Worm (Caenorhabditis elegans): ENCODE measurements around the gene grl-12.

Gene grl-12

ce11 chrV:8606099-8606696, 30.6 kb downstream of the grl-12 start, which contains the start of gene vps-60 (continued):
- peak; percentile 87 to 90 for TF ChIP-seq lin-35 (GFP tag; optimal IDR thresholded peaks at IDR 0.05)
- TF ChIP-seq lin-13 (GFP tag; optimal IDR thresholded peaks at IDR 0.05), result peak; percentile 89
- TF ChIP-seq ztf-4 (tag; optimal IDR thresholded peaks at IDR 0.05), result peak; percentile 77
- peak; percentile 22 for TF ChIP-seq aha-1 (tag; optimal IDR thresholded peaks at IDR 0.05)
- peak; percentile 55 for TF ChIP-seq zip-4 (GFP tag; optimal IDR thresholded peaks at IDR 0.05)
- TF ChIP-seq Y116A8C.19 (tag; optimal IDR thresholded peaks at IDR 0.05; ENCODE audit: borderline replicate concordance), result no peak
- peak; percentile 84 to 89 for TF ChIP-seq efl-1 (optimal IDR thresholded peaks at IDR 0.05)
- TF ChIP-seq efl-1 (GFP tag; optimal IDR thresholded peaks at IDR 0.05 in 1 of 2), result peak; percentile 68 to 96
- peak; percentile 91 for TF ChIP-seq skn-1 (tag; optimal IDR thresholded peaks at IDR 0.05)
- no peak for TF ChIP-seq C34B4.2 (tag; optimal IDR thresholded peaks at IDR 0.05)
- peak; percentile 98 for TF ChIP-seq fos-1 (tag; optimal IDR thresholded peaks at IDR 0.05)
- TF ChIP-seq sup-37 (GFP tag; optimal IDR thresholded peaks at IDR 0.05), result no peak
- peak; percentile 48 for TF ChIP-seq mef-2 (tag; optimal IDR thresholded peaks at IDR 0.05)
- peak; percentile 73 to 82 (median 81) for TF ChIP-seq dpl-1 (GFP tag; optimal IDR thresholded peaks at IDR 0.05)
- TF ChIP-seq egl-27 (tag; optimal IDR thresholded peaks at IDR 0.05), result peak; percentile 52 to 57
- TF ChIP-seq tlp-1 (tag; optimal IDR thresholded peaks at IDR 0.05), result no peak
- TF ChIP-seq irx-1 (tag; optimal IDR thresholded peaks at IDR 0.05), result peak; percentile 79
- 0 out of 2 replicates have a peak, but pooled peaks have one; percentile 46 for TF ChIP-seq mab-9 (GFP tag; IDR thresholded peaks at IDR 0.05)
- TF ChIP-seq egl-13 (tag; optimal IDR thresholded peaks at IDR 0.05), result peak; percentile 88
- TF ChIP-seq efl-3 (GFP tag; optimal IDR thresholded peaks at IDR 0.05), result no peak
- peak; percentile 98 for TF ChIP-seq xbp-1 (tag; optimal IDR thresholded peaks at IDR 0.05)
- TF ChIP-seq aly-2 (tag; optimal IDR thresholded peaks at IDR 0.05), result peak; percentile 67
- peak; percentile 87 for TF ChIP-seq pax-3 (tag; optimal IDR thresholded peaks at IDR 0.05)
- peak; percentile 84 for TF ChIP-seq nhr-237 (tag; optimal IDR thresholded peaks at IDR 0.05)
- peak; percentile 98 for TF ChIP-seq lin-14 (GFP tag; optimal IDR thresholded peaks at IDR 0.05)
- TF ChIP-seq nhr-76 (tag; optimal IDR thresholded peaks at IDR 0.05), result peak; percentile 2
- no peak for TF ChIP-seq hlh-17 (GFP tag; optimal IDR thresholded peaks at IDR 0.05; ENCODE audit: borderline replicate concordance)
- peak; percentile 79 for TF ChIP-seq elt-2 (tag; optimal IDR thresholded peaks at IDR 0.05)
- TF ChIP-seq unc-130 (tag; optimal IDR thresholded peaks at IDR 0.05), result peak; percentile 89
- TF ChIP-seq tbx-2 (tag; optimal IDR thresholded peaks at IDR 0.05), result peak; percentile 95
- TF ChIP-seq fkh-10 (GFP tag; optimal IDR thresholded peaks at IDR 0.05), result peak; percentile 85
- peak; percentile 77; the same call in 1 of the 2 replicates for TF ChIP-seq ceh-88 (GFP tag; IDR thresholded peaks at IDR 0.05)

- TF ChIP-seq elt-2 (tag; optimal IDR thresholded peaks at IDR 0.05), result peak; percentile 41
- TF ChIP-seq dsc-1 (tag; optimal IDR thresholded peaks at IDR 0.05), result no peak
- peak in 1 of 2 experiments; percentile 26 for TF ChIP-seq lin-35 (GFP tag; optimal IDR thresholded peaks at IDR 0.05)
- TF ChIP-seq nhr-85 (tag), result peak; percentile 66
- TF ChIP-seq aly-2 (tag; optimal IDR thresholded peaks at IDR 0.05), result no peak
- peak in 3 of 6 experiments; percentile 12 to 91 (median 24) for TF ChIP-seq elt-3 (tag; optimal IDR thresholded peaks at IDR 0.05)
- no peak for TF ChIP-seq nhr-76 (tag; optimal IDR thresholded peaks at IDR 0.05)
- peak; percentile 23 for TF ChIP-seq blmp-1 (tag; optimal IDR thresholded peaks at IDR 0.05)
- peak; percentile 8 for TF ChIP-seq lin-14 (GFP tag; optimal IDR thresholded peaks at IDR 0.05)
- TF ChIP-seq unc-130 (tag; optimal IDR thresholded peaks at IDR 0.05), result no peak
- TF ChIP-seq mdl-1 (tag; optimal IDR thresholded peaks at IDR 0.05), result peak in 1 of 2 experiments; percentile 4
- peak; percentile 2 for TF ChIP-seq nhr-71 (tag; optimal IDR thresholded peaks at IDR 0.05)
- no peak for TF ChIP-seq pqm-1 (tag; optimal IDR thresholded peaks at IDR 0.05)
- TF ChIP-seq F16B12.6 (tag; optimal IDR thresholded peaks at IDR 0.05), result no peak
- no peak for TF ChIP-seq fos-1 (tag; optimal IDR thresholded peaks at IDR 0.05)
Measured at ce11 chrV:8603272-8603671, 33.5 kb downstream of the grl-12 start, which contains the start of gene F41E6.5. F41E6.5 (plus strand) TSS chrV:8603480.
